Fruit fly (Drosophila melanogaster) whole organism, embryonic: Measurements from ENCODE around the gene AstC.

Experiments used
- Awh ChIP-seq: fragments of 200-800 bp; sonication (Bioruptor generic); IDR thresholded peaks from 2 replicates; pipeline ENCODE4, ENCODE4 v1.3.6; 2022; ENCODE audit warnings: missing biosample characterization, missing genetic modification characterization
- CG11093 ChIP-seq: fragments of 200-800 bp; sonication (Bioruptor generic); IDR thresholded peaks from 3 replicates; pipeline ENCODE4 v1.3.6; 2022; ENCODE audit warnings: missing biosample characterization, missing genetic modification characterization
- CG12299 ChIP-seq: fragments of 200-800 bp; sonication (Bioruptor generic); optimal IDR thresholded peaks from 2 replicates; lab custom pipeline; 2018; ENCODE audit warnings: missing biosample characterization, mild to moderate bottlenecking, missing genetic modification characterization
- CG12391 ChIP-seq: fragments of 200-800 bp; sonication (Bioruptor generic); optimal IDR thresholded peaks from 3 replicates; lab custom pipeline; 2018; ENCODE audit warnings: missing biosample characterization, mild to moderate bottlenecking, missing genetic modification characterization, moderate library complexity
- CG13296 ChIP-seq: fragments of 200-800 bp; sonication (Bioruptor generic); optimal IDR thresholded peaks from 3 replicates; lab custom pipeline; 2018; ENCODE audit warnings: missing biosample characterization, mild to moderate bottlenecking, missing genetic modification characterization
- CG14014 ChIP-seq: fragments of 200-800 bp; sonication (Bioruptor generic); IDR thresholded peaks from 2 replicates; pipeline ENCODE4 v1.3.6; 2022; ENCODE audit warnings: missing biosample characterization, missing genetic modification characterization
- CG15011 ChIP-seq: fragments of 200-800 bp; sonication (Bioruptor generic); optimal IDR thresholded peaks from 3 replicates; lab custom pipeline; 2018; ENCODE audit warnings: missing biosample characterization, mild to moderate bottlenecking, missing genetic modification characterization
- CG1529 ChIP-seq: fragments of 200-800 bp; sonication (Bioruptor generic); optimal IDR thresholded peaks from 3 replicates; lab custom pipeline; 2018; ENCODE audit warnings: missing biosample characterization, missing genetic modification characterization
- CG16815 ChIP-seq: fragments of 200-800 bp; sonication (Bioruptor generic); optimal IDR thresholded peaks from 3 replicates; lab custom pipeline; 2017; ENCODE audit warnings: missing biosample characterization, mild to moderate bottlenecking, missing genetic modification characterization
- CG33213 ChIP-seq: fragments of 200-800 bp; sonication (Bioruptor generic); optimal IDR thresholded peaks from 3 replicates; lab custom pipeline; 2016; ENCODE audit warnings: missing biosample characterization, missing genetic modification characterization
- CG3838 ChIP-seq: fragments of 200-800 bp; sonication (Bioruptor generic); optimal IDR thresholded peaks from 3 replicates; lab custom pipeline; 2016; ENCODE audit warnings: missing biosample characterization, missing genetic modification characterization
- CG5245 ChIP-seq: fragments of 200-800 bp; sonication (Bioruptor generic); optimal IDR thresholded peaks from 3 replicates; lab custom pipeline; 2016; ENCODE audit warnings: missing biosample characterization, missing genetic modification characterization
- CG6689 ChIP-seq: fragments of 200-800 bp; sonication (Bioruptor generic); IDR thresholded peaks from 2 replicates; pipeline ENCODE4 v1.3.6; 2022; ENCODE audit warnings: missing biosample characterization, missing genetic modification characterization
- CG6791 ChIP-seq: fragments of 200-800 bp; sonication (Bioruptor generic); IDR thresholded peaks from 3 replicates; pipeline ENCODE4 v1.3.6; 2022; ENCODE audit warnings: missing biosample characterization, missing genetic modification characterization; ENCODE audit not compliant: partially characterized antibody
- CG8089 ChIP-seq: fragments of 200-800 bp; sonication (Bioruptor generic); optimal IDR thresholded peaks from 3 replicates; lab custom pipeline; 2016; ENCODE audit warnings: missing biosample characterization, missing genetic modification characterization
- CG8765 ChIP-seq: fragments of 200-800 bp; sonication (Bioruptor generic); IDR thresholded peaks from 2 replicates; pipeline ENCODE4 v1.3.6; 2022; ENCODE audit warnings: missing biosample characterization, missing genetic modification characterization
- CG9609 ChIP-seq: fragments of 200-800 bp; sonication (Bioruptor generic); optimal IDR thresholded peaks from 3 replicates; lab custom pipeline; 2016; ENCODE audit warnings: missing biosample characterization, missing genetic modification characterization
- CrebB ChIP-seq: fragments of 200-800 bp; sonication (Bioruptor generic); optimal IDR thresholded peaks from 3 replicates; lab custom pipeline; 2018; ENCODE audit warnings: missing biosample characterization, mild to moderate bottlenecking, missing genetic modification characterization
- Deaf1 ChIP-seq: fragments of 200-800 bp; optimal IDR thresholded peaks from 3 replicates; lab custom pipeline; 2019; ENCODE audit warnings: missing biosample characterization, mild to moderate bottlenecking, missing genetic modification characterization, moderate library complexity
- Doc3 ChIP-seq: fragments of 200-800 bp; sonication (Bioruptor generic); IDR thresholded peaks from 3 replicates; pipeline ENCODE4 v1.3.6; 2022; ENCODE audit warnings: missing biosample characterization, missing genetic modification characterization; ENCODE audit not compliant: partially characterized antibody
- Fer2 ChIP-seq: fragments of 200-800 bp; sonication (Bioruptor generic); optimal IDR thresholded peaks from 2 replicates; lab custom pipeline; 2018; ENCODE audit warnings: missing biosample characterization, mild to moderate bottlenecking, missing genetic modification characterization, moderate library complexity
- GATAe ChIP-seq: fragments of 200-800 bp; sonication (Bioruptor generic); conservative IDR thresholded peaks from 2 replicates; pipeline ENCODE4 v1.3.6; 2022; ENCODE audit warnings: missing biosample characterization, missing genetic modification characterization
- Hr39 ChIP-seq: fragments of >200 bp; optimal IDR thresholded peaks from 2 replicates; lab custom pipeline; 2017
- Jarid2 ChIP-seq: fragments of 200-800 bp; sonication (Bioruptor generic); optimal IDR thresholded peaks from 3 replicates; lab custom pipeline; 2017; ENCODE audit warnings: mild to moderate bottlenecking, missing biosample characterization, missing genetic modification reagents, missing genetic modification characterization
- Rx ChIP-seq: fragments of 200-800 bp; sonication (Bioruptor generic); IDR thresholded peaks from 2 replicates; pipeline ENCODE4 v1.3.6; 2022; ENCODE audit warnings: missing biosample characterization, missing genetic modification characterization
- Scr ChIP-seq: fragments of 200-800 bp; sonication (Bioruptor generic); IDR thresholded peaks from 2 replicates; pipeline ENCODE4 v1.3.6; 2022; ENCODE audit warnings: missing biosample characterization, missing genetic modification characterization; ENCODE audit not compliant: partially characterized antibody
- Sry-δ ChIP-seq: fragments of 200-800 bp; sonication (Bioruptor generic); optimal IDR thresholded peaks from 2 replicates; lab custom pipeline; 2016; ENCODE audit warnings: missing biosample characterization, missing genetic modification characterization
- TFAM ChIP-seq: fragments of 200-800 bp; sonication (Bioruptor generic); optimal IDR thresholded peaks from 2 replicates; lab custom pipeline; 2017; ENCODE audit warnings: missing biosample characterization, missing genetic modification characterization, inconsistent platforms
- ap ChIP-seq: fragments of 200-800 bp; sonication (Bioruptor generic); IDR thresholded peaks from 2 replicates; pipeline ENCODE4 v1.3.6; 2022; ENCODE audit warnings: missing biosample characterization, missing genetic modification characterization
- br ChIP-seq: fragments of >200 bp; optimal IDR thresholded peaks from 2 replicates; lab custom pipeline; 2017
- chm ChIP-seq: fragments of 200-800 bp; sonication (Bioruptor generic); IDR thresholded peaks from 2 replicates; pipeline ENCODE4 v1.3.6; 2022; ENCODE audit warnings: missing biosample characterization, missing genetic modification characterization
- crc ChIP-seq: fragments of 200-800 bp; sonication (Bioruptor generic); optimal IDR thresholded peaks from 2 replicates; lab custom pipeline; 2016; ENCODE audit warnings: missing biosample characterization, missing genetic modification characterization
- crol ChIP-seq: fragments of 200-800 bp; sonication (Bioruptor generic); IDR thresholded peaks from 2 replicates; pipeline ENCODE4 v1.3.6; 2022; ENCODE audit warnings: missing biosample characterization, missing genetic modification characterization
- emc ChIP-seq: fragments of 200-800 bp; sonication (Bioruptor generic); optimal IDR thresholded peaks from 2 replicates; lab custom pipeline; 2016; ENCODE audit warnings: missing biosample characterization, missing genetic modification characterization
- fu2 ChIP-seq: fragments of 200-800 bp; sonication (Bioruptor generic); optimal IDR thresholded peaks from 2 replicates; lab custom pipeline; 2016; ENCODE audit warnings: missing biosample characterization, missing genetic modification characterization
- gce ChIP-seq: fragments of 200-800 bp; sonication (Bioruptor generic); IDR thresholded peaks from 3 replicates; pipeline ENCODE4 v1.3.6; 2022; ENCODE audit warnings: missing biosample characterization, missing genetic modification characterization
- gro ChIP-seq: fragments of 200-800 bp; sonication (Bioruptor generic); optimal IDR thresholded peaks from 2 replicates; lab custom pipeline; 2016; ENCODE audit warnings: missing biosample characterization, missing genetic modification characterization
- hbn ChIP-seq: fragments of 200-800 bp; sonication (Bioruptor generic); IDR thresholded peaks from 2 replicates; pipeline ENCODE4 v1.3.6; 2022; ENCODE audit warnings: missing biosample characterization, missing genetic modification characterization; ENCODE audit not compliant: partially characterized antibody
- klu ChIP-seq: fragments of 200-800 bp; sonication (Bioruptor generic); IDR thresholded peaks from 2 replicates; pipeline ENCODE4 v1.3.6; 2022; ENCODE audit warnings: missing biosample characterization, missing genetic modification characterization
- knrl ChIP-seq: fragments of 200-800 bp; sonication (Bioruptor generic); IDR thresholded peaks from 3 replicates; pipeline ENCODE4 v1.3.6; 2022; ENCODE audit warnings: missing biosample characterization, missing genetic modification characterization; ENCODE audit not compliant: partially characterized antibody
- lmd ChIP-seq: fragments of 200-800 bp; sonication (Bioruptor generic); IDR thresholded peaks from 2 replicates; pipeline ENCODE4 v1.3.6; 2022; ENCODE audit warnings: missing biosample characterization, missing genetic modification characterization
- mam ChIP-seq: fragments of 200-800 bp; sonication (Bioruptor generic); optimal IDR thresholded peaks from 3 replicates; lab custom pipeline; 2016; ENCODE audit warnings: missing biosample characterization, missing genetic modification characterization
- mirr ChIP-seq: fragments of 200-800 bp; sonication (Bioruptor generic); optimal IDR thresholded peaks from 3 replicates; lab custom pipeline; 2018; ENCODE audit warnings: missing biosample characterization, mild to moderate bottlenecking, missing genetic modification characterization
- mld ChIP-seq: fragments of 200-800 bp; sonication (Bioruptor generic); IDR thresholded peaks from 3 replicates; pipeline ENCODE4 v1.3.6; 2022; ENCODE audit warnings: missing biosample characterization, missing genetic modification characterization; ENCODE audit not compliant: partially characterized antibody
- nau ChIP-seq: fragments of 200-800 bp; sonication (Bioruptor generic); optimal IDR thresholded peaks from 3 replicates; lab custom pipeline; 2017; ENCODE audit warnings: missing biosample characterization, mild to moderate bottlenecking, missing genetic modification characterization, missing genetic modification reagents
- org-1 ChIP-seq: fragments of 200-800 bp; sonication (Bioruptor generic); optimal IDR thresholded peaks from 2 replicates; lab custom pipeline; 2017; ENCODE audit warnings: missing biosample characterization, missing genetic modification characterization
- sens ChIP-seq: fragments of 200-800 bp; sonication (Bioruptor generic); peaks from one replicate; lab custom pipeline; 2016; ENCODE audit warnings: missing biosample characterization, missing genetic modification characterization
- shn ChIP-seq: fragments of 200-800 bp; sonication (Bioruptor generic); optimal IDR thresholded peaks from 3 replicates; lab custom pipeline; 2016; ENCODE audit warnings: missing biosample characterization, missing genetic modification characterization
- sim ChIP-seq: fragments of 200-800 bp; sonication (Bioruptor generic); IDR thresholded peaks from 2 replicates; pipeline ENCODE4 v1.3.6; 2022; ENCODE audit warnings: missing biosample characterization, missing genetic modification characterization
- slp2 ChIP-seq: fragments of 200-800 bp; sonication (Bioruptor generic); optimal IDR thresholded peaks from 2 replicates; lab custom pipeline; 2016; ENCODE audit warnings: missing biosample characterization, missing genetic modification characterization
- sna ChIP-seq: fragments of 200-800 bp; sonication (Bioruptor generic); IDR thresholded peaks from 2 replicates; pipeline ENCODE4 v1.3.6; 2022; ENCODE audit warnings: missing biosample characterization, missing genetic modification characterization; ENCODE audit not compliant: partially characterized antibody
- trh ChIP-seq: fragments of 200-800 bp; sonication (Bioruptor generic); optimal IDR thresholded peaks from 2 replicates; lab custom pipeline; 2016; ENCODE audit warnings: missing biosample characterization, missing genetic modification characterization

Gene AstC

dm6 chr2L:11123499-11123898 lies 42.3 kb upstream of the AstC start, which contains the start of the genes Csl4 and Nup160 (continued):
- TF ChIP-seq GATAe (GFP tag; lab: Robert Waterston, UW) (no peak), CG13296 (GFP tag; lab: Kevin White, UChicago) (peak; percentile 60), CG15011 (GFP tag; lab: Kevin White, UChicago) (no peak), crol (GFP tag; lab: Robert Waterston, UW) (no peak), Sry-δ (GFP tag; lab: Kevin White, UChicago) (peak; percentile 63), TFAM (no peak), fu2 (peak; percentile 85), ap (GFP tag; lab: Robert Waterston, UW) (0 out of 2 replicates have a peak, but pooled peaks have one; percentile 23), shn (GFP tag; lab: Kevin White, UChicago) (peak; percentile 82), Scr (GFP tag; lab: Robert Waterston, UW) (peak; percentile 36), Hr39 (lab: Kevin White, UChicago) (no peak), Doc3 (GFP tag; lab: Robert Waterston, UW) (no peak; the same call in 2 of the 3 replicates), CG33213 (GFP tag; lab: Kevin White, UChicago) (peak; percentile 78), CG12299 (peak; percentile 52), CG6689 (peak; percentile 73), Awh (GFP tag; lab: Robert Waterston, UW) (peak; percentile 55; the same call in 1 of the 2 replicates), mirr (GFP tag; lab: Kevin White, UChicago) (no peak), CG5245 (peak; percentile 69), klu (GFP tag; lab: Robert Waterston, UW) (0 out of 2 replicates have a peak, but pooled peaks have one; percentile 22), org-1 (GFP tag; lab: Kevin White, UChicago) (peak; percentile 0), br (lab: Kevin White, UChicago) (no peak), sens (peak; percentile 98), CG12391 (peak; percentile 83), CG16815 (no peak), CG11093 (GFP tag; lab: Robert Waterston, UW) (peak; percentile 52; the same call in 1 of the 3 replicates), Jarid2 (GFP tag; lab: Kevin White, UChicago) (no peak), CrebB (tag; lab: Kevin White, UChicago) (peak; percentile 65), mld (no peak), CG6791 (GFP tag; lab: Robert Waterston, UW) (no peak), slp2 (GFP tag; lab: Kevin White, UChicago) (peak; percentile 79), CG1529 (no peak), chm (GFP tag; lab: Robert Waterston, UW) (0 out of 2 replicates have a peak, but pooled peaks have one; percentile 25), hbn (0 out of 2 replicates have a peak, but pooled peaks have one; percentile 32), trh (GFP tag; lab: Kevin White, UChicago) (peak; percentile 28), CG8765 (GFP tag; lab: Robert Waterston, UW) (peak; percentile 30; the same call in 1 of the 2 replicates), sim (GFP tag; lab: Robert Waterston, UW) (peak; percentile 9; the same call in 1 of the 2 replicates), sna (GFP tag; lab: Robert Waterston, UW) (no peak), gce (GFP tag; lab: Robert Waterston, UW) (no peak), CG3838 (GFP tag; lab: Kevin White, UChicago) (peak; percentile 6), gro (GFP tag; lab: Kevin White, UChicago) (peak; percentile 92), knrl (GFP tag; lab: Robert Waterston, UW) (peak; percentile 15; the same call in 1 of the 3 replicates), CG14014 (GFP tag; lab: Robert Waterston, UW) (peak; percentile 75), mam (GFP tag; lab: Kevin White, UChicago) (peak; percentile 91), Deaf1 (tag; lab: Kevin White, UChicago) (no peak), crc (peak; percentile 57), emc (GFP tag; lab: Kevin White, UChicago) (peak; percentile 59), Fer2 (tag; lab: Kevin White, UChicago) (peak; percentile 57), Rx (peak; percentile 60), lmd (GFP tag; lab: Robert Waterston, UW) (peak; percentile 70), nau (GFP tag; lab: Kevin White, UChicago) (no peak), CG9609 (peak; percentile 85), CG8089 (GFP tag; lab: Kevin White, UChicago) (peak; percentile 69)
